Fruit fly (Drosophila melanogaster) whole organism, embryonic: ENCODE data around the gene CG31360.

Source experiments
- Adf1 ChIP-seq: fragments of 200-800 bp; sonication (Bioruptor generic); IDR thresholded peaks from 2 replicates; pipeline ENCODE4 v1.3.6; 2022; ENCODE audit warnings: missing biosample characterization, missing genetic modification characterization
- BEAF-32 ChIP-seq: fragments of 200-800 bp; sonication (Bioruptor generic); optimal IDR thresholded peaks from 3 replicates; lab custom pipeline; 2017; ENCODE audit warnings: missing biosample characterization, missing genetic modification characterization, mild to moderate bottlenecking, moderate library complexity, missing genetic modification reagents
- C15 ChIP-seq: fragments of 200-800 bp; sonication (Bioruptor generic); IDR thresholded peaks from 3 replicates; pipeline ENCODE4 v1.3.6; 2022; ENCODE audit warnings: missing biosample characterization, missing genetic modification characterization
- CG10209 ChIP-seq: fragments of 200-800 bp; sonication (Bioruptor generic); optimal IDR thresholded peaks from 3 replicates; lab custom pipeline; 2017; ENCODE audit warnings: missing biosample characterization, mild to moderate bottlenecking, missing genetic modification characterization, missing genetic modification reagents
- CG1024 ChIP-seq: fragments of 200-800 bp; sonication (Bioruptor generic); IDR thresholded peaks from 2 replicates; pipeline ENCODE4 v1.3.6; 2022; ENCODE audit warnings: missing biosample characterization, missing genetic modification characterization
- CG10565 ChIP-seq: fragments of 200-800 bp; sonication (Bioruptor generic); optimal IDR thresholded peaks from 3 replicates; lab custom pipeline; 2016; ENCODE audit warnings: missing biosample characterization, mild to moderate bottlenecking, missing genetic modification characterization
- CG10979 ChIP-seq: fragments of 200-800 bp; sonication (Bioruptor generic); optimal IDR thresholded peaks from 2 replicates; lab custom pipeline; 2018; ENCODE audit warnings: missing biosample characterization, mild to moderate bottlenecking, missing genetic modification characterization, moderate library complexity
- CG11560 ChIP-seq: fragments of 200-800 bp; sonication (Bioruptor generic); IDR thresholded peaks from 3 replicates; pipeline ENCODE4 v1.3.6; 2022; ENCODE audit warnings: missing biosample characterization, missing genetic modification characterization
- CG11723 ChIP-seq: fragments of 200-800 bp; sonication (Bioruptor generic); optimal IDR thresholded peaks from 2 replicates; lab custom pipeline; 2017; ENCODE audit warnings: missing biosample characterization, mild to moderate bottlenecking, missing genetic modification characterization
- CG12219 ChIP-seq: fragments of 200-800 bp; sonication (Bioruptor generic); optimal IDR thresholded peaks from 3 replicates; lab custom pipeline; 2018; ENCODE audit warnings: missing biosample characterization, mild to moderate bottlenecking, missing genetic modification characterization
- CG14014 ChIP-seq: fragments of 200-800 bp; sonication (Bioruptor generic); IDR thresholded peaks from 2 replicates; pipeline ENCODE4 v1.3.6; 2022; ENCODE audit warnings: missing biosample characterization, missing genetic modification characterization
- CG16815 ChIP-seq: fragments of 200-800 bp; sonication (Bioruptor generic); optimal IDR thresholded peaks from 3 replicates; lab custom pipeline; 2017; ENCODE audit warnings: missing biosample characterization, mild to moderate bottlenecking, missing genetic modification characterization
- CG17912 ChIP-seq: fragments of 200-800 bp; sonication (Bioruptor generic); optimal IDR thresholded peaks from 2 replicates; lab custom pipeline; 2018; ENCODE audit warnings: missing biosample characterization, mild to moderate bottlenecking, missing genetic modification characterization
- CG2712 ChIP-seq: fragments of 200-800 bp; optimal IDR thresholded peaks from 3 replicates; lab custom pipeline; 2019; ENCODE audit warnings: missing biosample characterization, mild to moderate bottlenecking, missing genetic modification characterization, moderate library complexity
- CG31224 ChIP-seq: fragments of 200-800 bp; sonication (Bioruptor generic); IDR thresholded peaks from 2 replicates; pipeline ENCODE4 v1.3.6; 2022; ENCODE audit warnings: missing biosample characterization, missing genetic modification characterization
- CG32772 ChIP-seq: fragments of 200-800 bp; sonication (Bioruptor generic); IDR thresholded peaks from 2 replicates; pipeline ENCODE4 v1.3.6; 2022; ENCODE audit warnings: missing biosample characterization, missing genetic modification characterization
- CG3407 ChIP-seq: fragments of 200-800 bp; sonication (Bioruptor generic); optimal IDR thresholded peaks from 2 replicates; lab custom pipeline; 2018; ENCODE audit warnings: missing biosample characterization, mild to moderate bottlenecking, missing genetic modification characterization
- CG4328 ChIP-seq: fragments of 200-800 bp; sonication (Bioruptor generic); optimal IDR thresholded peaks from 3 replicates; lab custom pipeline; 2017; ENCODE audit warnings: missing biosample characterization, missing genetic modification reagents, missing genetic modification characterization
- CG4707 ChIP-seq: fragments of 200-800 bp; sonication (Bioruptor generic); optimal IDR thresholded peaks from 2 replicates; lab custom pipeline; 2018; ENCODE audit warnings: missing biosample characterization, mild to moderate bottlenecking, missing genetic modification characterization, moderate library complexity
- CG6765 ChIP-seq: fragments of 200-800 bp; sonication (Bioruptor generic); optimal IDR thresholded peaks from 3 replicates; lab custom pipeline; 2017; ENCODE audit warnings: missing biosample characterization, mild to moderate bottlenecking, missing genetic modification characterization
- CG7987 ChIP-seq: fragments of 200-800 bp; sonication (Bioruptor generic); optimal IDR thresholded peaks from 2 replicates; lab custom pipeline; 2018; ENCODE audit warnings: missing biosample characterization, mild to moderate bottlenecking, missing genetic modification characterization, moderate library complexity
- CG8359 ChIP-seq: fragments of 200-800 bp; sonication (Bioruptor generic); optimal IDR thresholded peaks from 2 replicates; lab custom pipeline; 2017; ENCODE audit warnings: missing biosample characterization, mild to moderate bottlenecking, missing genetic modification characterization, borderline replicate concordance
- CG8944 ChIP-seq: fragments of 200-800 bp; sonication (Bioruptor generic); optimal IDR thresholded peaks from 3 replicates; lab custom pipeline; 2016; ENCODE audit warnings: missing biosample characterization, missing genetic modification characterization
- Camta ChIP-seq: fragments of 200-800 bp; sonication (Bioruptor generic); optimal IDR thresholded peaks from 2 replicates; lab custom pipeline; 2016; ENCODE audit warnings: missing biosample characterization, missing genetic modification characterization
- D ChIP-seq, 2 experiments: fragments of 200-800 bp in 1 of 2; fragments of >200 bp in 1 of 2; sonication (Bioruptor generic) in 1 of 2; optimal IDR thresholded peaks; 2 replicates in 1 of 2; 3 replicates in 1 of 2; lab custom pipeline; 2017; ENCODE audit warnings: mild to moderate bottlenecking in 1 of 2, missing biosample characterization in 1 of 2, missing genetic modification characterization in 1 of 2, missing genetic modification reagents in 1 of 2
- Ets65A ChIP-seq: fragments of 200-800 bp; sonication (Bioruptor generic); peaks from one replicate; lab custom pipeline; 2016; ENCODE audit warnings: missing biosample characterization, missing genetic modification characterization
- Gsc ChIP-seq: fragments of 200-800 bp; sonication (Bioruptor generic); IDR thresholded peaks from 2 replicates; pipeline ENCODE4 v1.3.6; 2022; ENCODE audit warnings: missing biosample characterization, missing genetic modification characterization
- H15 ChIP-seq: fragments of 200-800 bp; sonication (Bioruptor generic); IDR thresholded peaks from 3 replicates; pipeline ENCODE4 v1.3.6; 2022; ENCODE audit warnings: missing biosample characterization, missing genetic modification characterization
- Max ChIP-seq: fragments of 200-800 bp; sonication (Bioruptor generic); optimal IDR thresholded peaks from 2 replicates; lab custom pipeline; 2016; ENCODE audit warnings: missing biosample characterization, mild to moderate bottlenecking, missing genetic modification characterization
- NC2β ChIP-seq: fragments of 200-800 bp; sonication (Bioruptor generic); optimal IDR thresholded peaks from 2 replicates; lab custom pipeline; 2016; ENCODE audit warnings: missing biosample characterization, missing genetic modification characterization
- NFAT ChIP-seq: fragments of 200-800 bp; sonication (Bioruptor generic); IDR thresholded peaks from 2 replicates; pipeline ENCODE4 v1.3.6; 2022; ENCODE audit warnings: missing biosample characterization, missing genetic modification characterization
- Ravus ChIP-seq: fragments of 200-800 bp; sonication (Bioruptor generic); IDR thresholded peaks from 2 replicates; pipeline ENCODE4 v1.3.6; 2022; ENCODE audit warnings: missing biosample characterization, missing genetic modification characterization
- Six4 ChIP-seq: fragments of 200-800 bp; sonication (Bioruptor generic); optimal IDR thresholded peaks from 2 replicates; lab custom pipeline; 2016; ENCODE audit warnings: missing biosample characterization, missing genetic modification characterization
- Xbp1 ChIP-seq: fragments of 200-800 bp; sonication (Bioruptor generic); optimal IDR thresholded peaks from 3 replicates; lab custom pipeline; 2016; ENCODE audit warnings: missing biosample characterization, mild to moderate bottlenecking, missing genetic modification characterization
- ap ChIP-seq: fragments of 200-800 bp; sonication (Bioruptor generic); IDR thresholded peaks from 2 replicates; pipeline ENCODE4 v1.3.6; 2022; ENCODE audit warnings: missing biosample characterization, missing genetic modification characterization
- bigmax ChIP-seq: fragments of 200-800 bp; sonication (Bioruptor generic); optimal IDR thresholded peaks from 2 replicates; lab custom pipeline; 2018; ENCODE audit warnings: missing biosample characterization, mild to moderate bottlenecking, missing genetic modification characterization
- cad ChIP-seq: fragments of >200 bp; optimal IDR thresholded peaks from 2 replicates; lab custom pipeline; 2017; ENCODE audit warnings: missing biosample characterization, missing genetic modification characterization
- crp ChIP-seq, 2 experiments: fragments of 200-800 bp; sonication (Bioruptor generic); optimal IDR thresholded peaks; 2 replicates in 1 of 2; 3 replicates in 1 of 2; lab custom pipeline; 2017; ENCODE audit warnings: missing biosample characterization in 2 of 2, missing genetic modification characterization in 2 of 2, mild to moderate bottlenecking in 1 of 2, moderate library complexity in 1 of 2
- dimm ChIP-seq: fragments of 200-800 bp; sonication (Bioruptor generic); IDR thresholded peaks from 2 replicates; pipeline ENCODE4 v1.3.6; 2022; ENCODE audit warnings: missing biosample characterization, missing genetic modification characterization
- exex ChIP-seq: fragments of 200-800 bp; sonication (Bioruptor generic); optimal IDR thresholded peaks from 4 replicates; lab custom pipeline; 2018; ENCODE audit warnings: missing biosample characterization, mild to moderate bottlenecking, missing genetic modification characterization, moderate library complexity
- grau ChIP-seq: fragments of 200-800 bp; optimal IDR thresholded peaks from 3 replicates; lab custom pipeline; 2019; ENCODE audit warnings: missing biosample characterization, mild to moderate bottlenecking, missing genetic modification characterization, moderate library complexity
- hth ChIP-seq: fragments of >200 bp; optimal IDR thresholded peaks from 2 replicates; lab custom pipeline; 2017; ENCODE audit warnings: inconsistent platforms
- kay ChIP-seq: fragments of 200-800 bp; sonication (Bioruptor generic); optimal IDR thresholded peaks from 2 replicates; lab custom pipeline; 2016; ENCODE audit warnings: missing biosample characterization, missing genetic modification characterization
- ken ChIP-seq: fragments of 200-800 bp; sonication (Bioruptor generic); IDR thresholded peaks from 3 replicates; pipeline ENCODE4 v1.3.6; 2022; ENCODE audit warnings: missing biosample characterization, missing genetic modification characterization
- luna ChIP-seq: fragments of 200-800 bp; sonication (Bioruptor generic); optimal IDR thresholded peaks from 2 replicates; lab custom pipeline; 2016; ENCODE audit warnings: missing biosample characterization, missing genetic modification characterization
- mam ChIP-seq: fragments of 200-800 bp; sonication (Bioruptor generic); optimal IDR thresholded peaks from 3 replicates; lab custom pipeline; 2016; ENCODE audit warnings: missing biosample characterization, missing genetic modification characterization
- p53 ChIP-seq: fragments of 200-800 bp; sonication (Bioruptor generic); optimal IDR thresholded peaks from 2 replicates; lab custom pipeline; 2016; ENCODE audit warnings: missing biosample characterization, missing genetic modification characterization
- phol ChIP-seq: fragments of 200-800 bp; sonication (Bioruptor generic); optimal IDR thresholded peaks from 3 replicates; lab custom pipeline; 2018; ENCODE audit warnings: missing biosample characterization, mild to moderate bottlenecking, missing genetic modification characterization, moderate library complexity
- slou ChIP-seq: fragments of 200-800 bp; sonication (Bioruptor generic); optimal IDR thresholded peaks from 3 replicates; lab custom pipeline; 2016; ENCODE audit warnings: missing biosample characterization, missing genetic modification characterization
- slp2 ChIP-seq: fragments of 200-800 bp; sonication (Bioruptor generic); optimal IDR thresholded peaks from 2 replicates; lab custom pipeline; 2016; ENCODE audit warnings: missing biosample characterization, missing genetic modification characterization
- vnd ChIP-seq: fragments of 200-800 bp; sonication (Bioruptor generic); IDR thresholded peaks from 3 replicates; pipeline ENCODE4 v1.3.6; 2022; ENCODE audit warnings: missing biosample characterization, missing genetic modification characterization; ENCODE audit not compliant: partially characterized antibody
- vvl ChIP-seq: fragments of 200-800 bp; sonication (Bioruptor generic); IDR thresholded peaks from 2 replicates; pipeline ENCODE4 v1.3.6; 2022; ENCODE audit warnings: missing biosample characterization, missing genetic modification characterization

The CG31360 gene

dm6 chr3R:17655040-17655439, 29.9 kb upstream of the CG31360 start (continued):
- no peak for TF ChIP-seq CG2712 (tag; lab: Kevin White, UChicago)
- no peak for TF ChIP-seq grau
- TF ChIP-seq CG10979 (tag; lab: Kevin White, UChicago), result peak; percentile 41
- no peak for TF ChIP-seq slp2
- no peak for TF ChIP-seq D (optimal IDR thresholded peaks at IDR 0.05; lab: Kevin White, UChicago)
- peak; percentile 3 for TF ChIP-seq D (GFP tag; optimal IDR thresholded peaks at IDR 0.05; lab: Kevin White, UChicago)
- no peak for TF ChIP-seq vnd (GFP tag; lab: Robert Waterston, UW)
- TF ChIP-seq hth, result no peak
- no peak for TF ChIP-seq mam (GFP tag; lab: Kevin White, UChicago)
- peak; percentile 24; the same call in 1 of the 2 replicates for TF ChIP-seq CG14014 (GFP tag; lab: Robert Waterston, UW)
- TF ChIP-seq CG32772 (GFP tag; lab: Robert Waterston, UW), result no peak
- TF ChIP-seq CG3407, result peak; percentile 16
- TF ChIP-seq CG12219 (GFP tag; lab: Kevin White, UChicago), result peak; percentile 65
- no peak for TF ChIP-seq Xbp1
- no peak for TF ChIP-seq H15 (GFP tag; lab: Robert Waterston, UW)
- TF ChIP-seq Gsc (GFP tag; lab: Robert Waterston, UW), result no peak
- TF ChIP-seq CG10565 (GFP tag; lab: Kevin White, UChicago), result no peak
- no peak for TF ChIP-seq Six4 (GFP tag; lab: Kevin White, UChicago)
- 0 out of 2 replicates have a peak, but pooled peaks have one; percentile 21 for TF ChIP-seq ap (GFP tag; lab: Robert Waterston, UW)
- TF ChIP-seq CG4328 (GFP tag; lab: Kevin White, UChicago), result no peak
- no peak for TF ChIP-seq C15
- no peak for TF ChIP-seq Max (GFP tag; lab: Kevin White, UChicago)
- no peak for TF ChIP-seq exex (tag; lab: Kevin White, UChicago)
- no peak for TF ChIP-seq CG8359 (GFP tag; lab: Kevin White, UChicago)
- peak; percentile 22 for TF ChIP-seq CG11723
- no peak for TF ChIP-seq CG7987 (GFP tag; lab: Kevin White, UChicago)
- no peak for TF ChIP-seq ken (GFP tag; lab: Robert Waterston, UW)
- TF ChIP-seq NFAT (GFP tag; lab: Robert Waterston, UW), result no peak
- 0 out of 2 replicates have a peak, but pooled peaks have one; percentile 13 for TF ChIP-seq dimm (GFP tag; lab: Robert Waterston, UW)
- TF ChIP-seq Adf1 (GFP tag; lab: Robert Waterston, UW), result no peak
- TF ChIP-seq vvl (GFP tag; lab: Robert Waterston, UW), result 0 out of 2 replicates have a peak, but pooled peaks have one; percentile 20
- TF ChIP-seq CG16815 (GFP tag; lab: Kevin White, UChicago), result no peak
- no peak for TF ChIP-seq CG11560 (tag; lab: Robert Waterston, UW)
- peak; percentile 47 for TF ChIP-seq CG4707
- TF ChIP-seq CG10209 (GFP tag; lab: Kevin White, UChicago), result no peak
- TF ChIP-seq p53 (GFP tag; lab: Kevin White, UChicago), result no peak
- no peak for TF ChIP-seq slou (GFP tag; lab: Kevin White, UChicago)
- TF ChIP-seq Ets65A (GFP tag; lab: Kevin White, UChicago), result no peak
- TF ChIP-seq cad (GFP tag; lab: Kevin White, UChicago), result no peak
- no peak for TF ChIP-seq CG6765
- TF ChIP-seq CG17912, result no peak
- no peak for TF ChIP-seq CG31224
- peak; percentile 50 for TF ChIP-seq phol (tag; lab: Kevin White, UChicago)
- TF ChIP-seq luna, result no peak
- TF ChIP-seq NC2β (GFP tag; lab: Kevin White, UChicago), result no peak
- no peak for TF ChIP-seq Camta
- TF ChIP-seq Ravus, result no peak
- no peak for TF ChIP-seq BEAF-32 (GFP tag; lab: Kevin White, UChicago)
- TF ChIP-seq CG8944 (GFP tag; lab: Kevin White, UChicago), result no peak
- no peak for TF ChIP-seq crp (GFP tag; optimal IDR thresholded peaks at IDR 0.05; lab: Kevin White, UChicago)
- no peak for TF ChIP-seq kay (GFP tag; lab: Kevin White, UChicago)
- TF ChIP-seq CG1024 (GFP tag; lab: Robert Waterston, UW), result no peak
- TF ChIP-seq bigmax, result no peak
